Worm (Caenorhabditis elegans): ENCODE results near the gene T04B2.3.
A peak's percentile ranks its signal among the peaks of the same experiment; 100 is the strongest.

The T04B2.3 gene

ce11 chrIV:10017633-10018032, 29.6 kb upstream of the T04B2.3 start, which contains the start of gene F44D12.2:
Gene F44D12.2 (minus strand): TSS chrIV:10017733.
- no peak for TF ChIP-seq lin-39 (tag; optimal IDR thresholded peaks at IDR 0.05)
- TF ChIP-seq pqm-1 (tag; optimal IDR thresholded peaks at IDR 0.05): peak; percentile 1
- TF ChIP-seq pha-4 (tag; optimal IDR thresholded peaks at IDR 0.05): peak; percentile 22

ce11 chrIV:10021283-10021682, 25.9 kb upstream of the T04B2.3 start, which contains the start of gene F44D12.19:
Gene F44D12.19 (plus strand): TSS chrIV:10021583.
- TF ChIP-seq aly-2 (tag; optimal IDR thresholded peaks at IDR 0.05): no peak
- no peak for TF ChIP-seq ceh-9 (tag; optimal IDR thresholded peaks at IDR 0.05)
- no peak for TF ChIP-seq fkh-10 (GFP tag; optimal IDR thresholded peaks at IDR 0.05)
- no peak for TF ChIP-seq nhr-23 (tag; optimal IDR thresholded peaks at IDR 0.05)
- no peak for TF ChIP-seq ceh-28 (tag; optimal IDR thresholded peaks at IDR 0.05)
- TF ChIP-seq nhr-12 (tag; optimal IDR thresholded peaks at IDR 0.05): no peak
- TF ChIP-seq mml-1 (tag; optimal IDR thresholded peaks at IDR 0.05): no peak
- no peak for TF ChIP-seq egl-27 (tag; optimal IDR thresholded peaks at IDR 0.05)
- TF ChIP-seq pha-4 (tag; optimal IDR thresholded peaks at IDR 0.05): no peak
- no peak for TF ChIP-seq hmg-11 (tag; optimal IDR thresholded peaks at IDR 0.05)
- TF ChIP-seq ztf-4 (tag; optimal IDR thresholded peaks at IDR 0.05): no peak
- no peak for TF ChIP-seq ama-1 (optimal IDR thresholded peaks at IDR 0.05)

DNA sequence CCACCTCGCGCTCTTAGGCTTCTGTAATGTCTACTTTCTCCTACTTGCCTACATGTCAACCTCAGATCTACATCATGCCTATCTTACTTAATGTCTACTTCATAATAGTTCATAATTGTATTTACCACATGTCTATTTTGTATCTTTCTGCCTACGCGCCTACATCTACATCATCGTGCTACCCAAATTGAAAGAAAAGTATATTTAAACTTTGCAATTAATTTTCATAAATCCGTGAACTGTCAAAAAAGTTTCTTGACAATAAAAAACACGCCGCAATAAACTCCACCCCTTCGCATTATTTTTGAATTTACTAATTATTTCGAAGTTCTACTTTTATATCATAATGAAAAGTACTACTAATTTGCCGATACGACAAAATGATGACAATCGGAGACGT, 24.2 kb upstream of the T04B2.3 start, which contains the start of gene F44D12.8:
TSS of gene F44D12.8 (plus strand) at position 301 of the 400 bp plus-strand sequence.
- TF ChIP-seq fos-1 (tag; optimal IDR thresholded peaks at IDR 0.05) (no peak), ZK546.5 (tag; optimal IDR thresholded peaks at IDR 0.05) (no peak), fkh-2 (tag; optimal IDR thresholded peaks at IDR 0.05) (no peak), ceh-82 (tag; optimal IDR thresholded peaks at IDR 0.05) (no peak), unc-62 (GFP tag; optimal IDR thresholded peaks at IDR 0.05) (no peak), fkh-10 (GFP tag; optimal IDR thresholded peaks at IDR 0.05) (no peak), daf-12 (tag; optimal IDR thresholded peaks at IDR 0.05) (no peak), lin-39 (tag; optimal IDR thresholded peaks at IDR 0.05) (no peak), mml-1 (tag; optimal IDR thresholded peaks at IDR 0.05) (no peak), jun-1 (tag; optimal IDR thresholded peaks at IDR 0.05) (no peak), skn-1 (tag; optimal IDR thresholded peaks at IDR 0.05) (no peak), sea-2 (GFP tag; optimal IDR thresholded peaks at IDR 0.05) (no peak), hmg-11 (tag; optimal IDR thresholded peaks at IDR 0.05) (no peak), egl-27 (tag; optimal IDR thresholded peaks at IDR 0.05) (no peak), snpc-4 (tag; optimal IDR thresholded peaks at IDR 0.05) (no peak), lin-15B (tag; optimal IDR thresholded peaks at IDR 0.05) (no peak)

ce11 chrIV:10026129-10026528, 21.1 kb upstream of the T04B2.3 start:
- TF ChIP-seq R02D3.7 (tag; optimal IDR thresholded peaks at IDR 0.05): no peak
- TF ChIP-seq nhr-28 (tag; optimal IDR thresholded peaks at IDR 0.05): no peak
- TF ChIP-seq nhr-23 (tag; optimal IDR thresholded peaks at IDR 0.05): no peak
- TF ChIP-seq jun-1 (tag; optimal IDR thresholded peaks at IDR 0.05): no peak
- TF ChIP-seq fkh-10 (GFP tag; optimal IDR thresholded peaks at IDR 0.05): no peak
- no peak for TF ChIP-seq elt-1 (tag; optimal IDR thresholded peaks at IDR 0.05)
- no peak for TF ChIP-seq lsy-12 (tag; optimal IDR thresholded peaks at IDR 0.05)
- no peak for TF ChIP-seq mdl-1 (tag; optimal IDR thresholded peaks at IDR 0.05)
- TF ChIP-seq mml-1 (tag; optimal IDR thresholded peaks at IDR 0.05): no peak
- no peak for TF ChIP-seq unc-39 (tag; optimal IDR thresholded peaks at IDR 0.05)
- no peak for TF ChIP-seq snpc-4 (tag; optimal IDR thresholded peaks at IDR 0.05)
- no peak for TF ChIP-seq pqm-1 (tag; optimal IDR thresholded peaks at IDR 0.05)
- TF ChIP-seq hmg-11 (tag; optimal IDR thresholded peaks at IDR 0.05): no peak
- TF ChIP-seq nhr-43 (tag; optimal IDR thresholded peaks at IDR 0.05; ENCODE audit: poor library complexity, severe bottlenecking): no peak
- TF ChIP-seq unc-62 (GFP tag; optimal IDR thresholded peaks at IDR 0.05): no peak

DNA sequence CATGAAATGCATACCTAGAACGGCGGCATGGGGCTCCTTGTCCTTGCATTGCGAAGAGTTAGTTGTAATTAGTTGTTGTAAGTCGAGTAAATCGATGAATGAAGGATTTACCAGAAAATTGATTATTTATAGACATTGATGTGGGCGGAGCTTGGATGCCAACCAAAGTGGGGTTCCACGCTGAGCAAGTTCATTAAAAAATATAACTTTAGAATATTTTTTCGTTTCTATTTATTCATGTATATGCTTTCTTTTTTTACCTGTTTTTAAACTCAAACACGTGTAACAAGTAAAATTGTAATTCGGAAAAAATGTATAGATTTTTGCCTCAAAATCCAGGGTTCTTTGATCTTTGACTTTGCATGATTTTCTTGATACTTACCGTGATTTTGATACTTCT, 19.6 kb upstream of the T04B2.3 start, which contains the start of gene gipc-2:
TSS of gene gipc-2 (minus strand) at position 101 of the 400 bp plus-strand sequence.
- TF ChIP-seq tbx-2 (tag; optimal IDR thresholded peaks at IDR 0.05) (no peak), nhr-43 (tag; optimal IDR thresholded peaks at IDR 0.05; ENCODE audit: poor library complexity, severe bottlenecking) (no peak), fkh-2 (tag; optimal IDR thresholded peaks at IDR 0.05) (no peak), nhr-237 (tag; optimal IDR thresholded peaks at IDR 0.05) (no peak), zag-1 (tag; optimal IDR thresholded peaks at IDR 0.05) (no peak), pha-4 (tag; optimal IDR thresholded peaks at IDR 0.05) (no peak), egl-5 (tag; optimal IDR thresholded peaks at IDR 0.05) (no peak), ztf-11 (tag; optimal IDR thresholded peaks at IDR 0.05) (no peak), nhr-76 (tag; optimal IDR thresholded peaks at IDR 0.05) (no peak), nhr-11 (tag; optimal IDR thresholded peaks at IDR 0.05) (no peak), mml-1 (tag; optimal IDR thresholded peaks at IDR 0.05) (no peak), ceh-82 (tag; optimal IDR thresholded peaks at IDR 0.05) (no peak), nhr-77 (tag; optimal IDR thresholded peaks at IDR 0.05) (no peak), fos-1 (tag; optimal IDR thresholded peaks at IDR 0.05) (no peak), lsy-12 (tag; optimal IDR thresholded peaks at IDR 0.05) (no peak), skn-1 (tag; optimal IDR thresholded peaks at IDR 0.05) (no peak), ZK546.5 (tag; optimal IDR thresholded peaks at IDR 0.05) (no peak), jun-1 (tag; optimal IDR thresholded peaks at IDR 0.05) (no peak)
